Worm (Caenorhabditis elegans) whole organism, late embryonic: ENCODE results near the gene C02F5.10.

Experiments
- C38D4.7 ChIP-seq: fragments of 200-800 bp; sonication (Bioruptor generic); optimal IDR thresholded peaks from 2 replicates; lab custom pipeline; 2018; ENCODE audit warnings: mild to moderate bottlenecking, missing genetic modification characterization, moderate library complexity, missing compliant biosample characterization
- F13H6.1 ChIP-seq: sonication (generic microtip); optimal IDR thresholded peaks from 2 replicates; lab custom pipeline; 2016; ENCODE audit warnings: missing genetic modification characterization, missing compliant biosample characterization
- K02D7.2 ChIP-seq: sonication (generic microtip); optimal IDR thresholded peaks from 2 replicates; lab custom pipeline; 2017; ENCODE audit warnings: mild to moderate bottlenecking, missing genetic modification characterization, missing compliant biosample characterization
- ceh-18 ChIP-seq: sonication (generic microtip); optimal IDR thresholded peaks from 2 replicates; lab custom pipeline; 2016; ENCODE audit warnings: missing genetic modification characterization, missing compliant biosample characterization
- ceh-22 ChIP-seq: sonication (generic microtip); optimal IDR thresholded peaks from 2 replicates; lab custom pipeline; 2017; ENCODE audit warnings: missing biosample characterization, missing genetic modification characterization
- ceh-30 ChIP-seq: fragments of 150-350 bp; optimal IDR thresholded peaks from 2 replicates; lab custom pipeline; 2014; ENCODE audit warnings: missing biosample characterization, missing genetic modification characterization
- ceh-31 ChIP-seq: sonication (generic microtip); optimal IDR thresholded peaks from 2 replicates; lab custom pipeline; 2016; ENCODE audit warnings: missing genetic modification characterization, missing compliant biosample characterization
- ceh-34 ChIP-seq: sonication (generic microtip); optimal IDR thresholded peaks from 2 replicates; lab custom pipeline; 2016; ENCODE audit warnings: mild to moderate bottlenecking, missing genetic modification characterization, missing compliant biosample characterization
- ceh-6 ChIP-seq: fragments of 200-800 bp; sonication (Bioruptor generic); optimal IDR thresholded peaks from 2 replicates; lab custom pipeline; 2018; ENCODE audit warnings: mild to moderate bottlenecking, missing genetic modification characterization, missing compliant biosample characterization
- ceh-9 ChIP-seq: sonication (generic microtip); optimal IDR thresholded peaks from 2 replicates; lab custom pipeline; 2016; ENCODE audit warnings: mild to moderate bottlenecking, missing genetic modification characterization, inconsistent platforms, missing compliant biosample characterization
- dve-1 ChIP-seq: sonication (generic microtip); optimal IDR thresholded peaks from 2 replicates; lab custom pipeline; 2017; ENCODE audit warnings: antibody characterized with exemption, mild to moderate bottlenecking, missing genetic modification characterization, missing compliant biosample characterization
- elt-2 ChIP-seq: sonication (generic microtip); optimal IDR thresholded peaks from 2 replicates; lab custom pipeline; 2016; ENCODE audit warnings: missing genetic modification reagents, missing genetic modification characterization, missing compliant biosample characterization
- elt-4 ChIP-seq: sonication (generic microtip); optimal IDR thresholded peaks from 2 replicates; lab custom pipeline; 2016; ENCODE audit warnings: missing genetic modification characterization, missing compliant biosample characterization
- hlh-15 ChIP-seq: sonication (generic microtip); optimal IDR thresholded peaks from 2 replicates; lab custom pipeline; 2016; ENCODE audit warnings: missing genetic modification characterization, missing compliant biosample characterization
- hlh-30 ChIP-seq: sonication (generic microtip); optimal IDR thresholded peaks from 2 replicates; lab custom pipeline; 2017; ENCODE audit warnings: antibody characterized with exemption, missing genetic modification characterization, missing compliant biosample characterization; ENCODE audit not compliant: insufficient read depth
- lim-6 ChIP-seq: sonication (generic microtip); optimal IDR thresholded peaks from 2 replicates; lab custom pipeline; 2016; ENCODE audit warnings: missing genetic modification characterization, missing compliant biosample characterization
- nhr-11 ChIP-seq: fragments of 150-350 bp; optimal IDR thresholded peaks from 2 replicates; lab custom pipeline; 2014; ENCODE audit warnings: missing biosample characterization, missing genetic modification characterization
- nhr-232 ChIP-seq: sonication (generic microtip); optimal IDR thresholded peaks from 2 replicates; lab custom pipeline; 2016; ENCODE audit warnings: missing genetic modification characterization, missing compliant biosample characterization
- npax-4 ChIP-seq: sonication (generic microtip); optimal IDR thresholded peaks from 2 replicates; lab custom pipeline; 2016; ENCODE audit warnings: missing genetic modification characterization, missing compliant biosample characterization
- pag-3 ChIP-seq: sonication (generic microtip); optimal IDR thresholded peaks from 2 replicates; lab custom pipeline; 2016; ENCODE audit warnings: missing compliant biosample characterization, missing genetic modification characterization, borderline replicate concordance
- pax-1 ChIP-seq: fragments of 150-350 bp; optimal IDR thresholded peaks from 2 replicates; lab custom pipeline; 2014; ENCODE audit warnings: missing biosample characterization, missing genetic modification characterization
- pha-2 ChIP-seq: sonication (generic microtip); optimal IDR thresholded peaks from 2 replicates; lab custom pipeline; 2017; ENCODE audit warnings: mild to moderate bottlenecking, missing genetic modification characterization, missing compliant biosample characterization
- pha-4 ChIP-seq: fragments of 150-350 bp; optimal IDR thresholded peaks from 2 replicates; lab custom pipeline; 2018; ENCODE audit warnings: missing biosample characterization, missing genetic modification reagents, missing genetic modification characterization
- pqm-1 ChIP-seq: sonication (generic microtip); optimal IDR thresholded peaks from 2 replicates; lab custom pipeline; 2016; ENCODE audit warnings: missing genetic modification characterization, missing compliant biosample characterization
- ref-2 ChIP-seq: sonication (generic microtip); optimal IDR thresholded peaks from 2 replicates; lab custom pipeline; 2016; ENCODE audit warnings: missing genetic modification characterization, missing compliant biosample characterization
- sdc-2 ChIP-seq: sonication (generic microtip); optimal IDR thresholded peaks from 2 replicates; lab custom pipeline; 2016; ENCODE audit warnings: missing genotype, missing genetic modification characterization, missing compliant biosample characterization
- tbx-2 ChIP-seq: sonication (generic microtip); optimal IDR thresholded peaks from 2 replicates; lab custom pipeline; 2016; ENCODE audit warnings: missing genetic modification characterization, missing compliant biosample characterization
- tbx-7 ChIP-seq: sonication (generic microtip); optimal IDR thresholded peaks from 2 replicates; lab custom pipeline; 2016; ENCODE audit warnings: missing genotype, missing genetic modification characterization, missing compliant biosample characterization
- ttx-3 ChIP-seq: sonication (generic microtip); optimal IDR thresholded peaks from 2 replicates; lab custom pipeline; 2016; ENCODE audit warnings: missing genetic modification reagents, missing genetic modification characterization, missing compliant biosample characterization

The C02F5.10 gene

DNA sequence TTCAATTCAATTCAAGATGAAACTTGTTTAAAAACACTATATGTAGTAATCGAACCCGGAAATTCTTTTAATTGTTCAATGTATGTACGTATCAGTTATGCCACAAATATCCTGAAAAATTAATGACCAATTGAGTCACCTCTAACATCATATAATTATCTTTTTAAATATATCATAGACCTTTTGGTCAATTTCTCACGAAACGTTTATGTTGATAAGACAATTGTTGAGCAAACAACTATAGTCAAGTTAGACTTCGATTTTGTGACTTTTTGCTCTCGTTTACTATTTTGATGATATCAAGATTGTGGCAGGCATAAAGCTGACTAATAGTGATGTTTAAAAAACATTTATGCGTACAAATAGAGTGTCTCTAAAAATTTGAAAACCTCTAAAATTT is 9.0 kb downstream of the C02F5.10 start:
- TF ChIP-seq elt-4 (tag; lab: Kevin White, UChicago) (no peak), elt-2 (tag; lab: Kevin White, UChicago) (peak; percentile 24), ceh-30 (tag; lab: Kevin White, UChicago) (no peak), sdc-2 (tag; lab: Kevin White, UChicago) (no peak), ref-2 (no peak), hlh-15 (no peak)

- TF ChIP-seq elt-2 (tag; lab: Kevin White, UChicago) (peak; percentile 24), ceh-30 (tag; lab: Kevin White, UChicago) (no peak), ceh-31 (tag; lab: Kevin White, UChicago) (no peak)
These were observed 10.0 kb downstream of the C02F5.10 start, which contains the start of gene tsp-1 for ce11 chrIII:8239325-8239724. TSS of gene tsp-1 (minus strand) at chrIII:8239423.

DNA sequence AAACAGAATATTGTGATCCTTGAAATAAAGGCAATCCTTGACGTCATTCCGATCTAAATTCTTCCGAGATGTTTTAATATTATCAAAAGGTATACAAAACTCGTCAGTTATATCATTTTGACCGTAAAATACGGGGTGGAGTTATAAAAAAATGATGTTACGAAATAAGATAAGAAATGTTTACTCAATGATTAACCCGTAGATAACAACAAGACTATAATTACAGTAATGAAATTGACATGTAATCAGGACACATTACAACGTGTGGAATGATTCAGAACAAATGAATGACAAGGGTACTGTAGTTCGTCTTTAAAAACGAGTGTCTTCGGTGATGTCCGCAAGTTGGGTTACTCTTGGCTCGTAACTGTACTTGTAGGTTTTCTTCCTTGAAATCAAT is 11.5 kb downstream of the C02F5.10 start, which contains the start of gene tsp-2:
Gene tsp-2, minus strand, starts transcription at position 109 of the 400 bp plus-strand sequence.
- peak; percentile 71 for TF ChIP-seq elt-2 (tag; lab: Kevin White, UChicago)
- TF ChIP-seq tbx-2 (tag; lab: Kevin White, UChicago): no peak
- TF ChIP-seq F13H6.1 (tag; lab: Kevin White, UChicago): no peak
- no peak for TF ChIP-seq ceh-30 (tag; lab: Kevin White, UChicago)
- no peak for TF ChIP-seq C38D4.7 (GFP tag; lab: Kevin White, UChicago)
- TF ChIP-seq ceh-6 (GFP tag; lab: Kevin White, UChicago): no peak

DNA sequence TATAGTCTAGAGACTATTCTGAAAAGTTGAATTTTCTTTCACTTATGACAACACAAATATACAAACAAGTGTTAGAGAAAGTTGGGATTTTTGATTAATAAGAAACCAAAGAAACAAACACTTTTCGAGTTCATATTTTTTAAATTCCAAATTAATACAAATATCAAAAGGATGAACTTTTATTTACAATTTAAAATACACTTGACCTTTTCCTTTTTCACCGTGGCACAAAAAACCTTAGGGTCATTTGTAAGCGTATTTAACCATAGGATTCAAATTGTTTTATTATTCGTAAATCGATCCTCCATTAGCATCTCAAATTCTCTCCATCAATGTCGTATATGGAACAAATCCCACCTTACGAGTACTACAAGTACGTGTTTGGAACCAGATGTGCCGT is 13.4 kb downstream of the C02F5.10 start, which contains the start of gene C02F5.5:
Gene C02F5.5, plus strand, starts transcription at position 301 of the 400 bp plus-strand sequence.
- no peak for TF ChIP-seq hlh-30
- no peak for TF ChIP-seq pag-3 (tag; lab: Kevin White, UChicago)
- no peak for TF ChIP-seq ref-2
- TF ChIP-seq elt-2 (tag; lab: Kevin White, UChicago): no peak
- no peak for TF ChIP-seq pqm-1
- TF ChIP-seq, all 69 proteins: peak for 0

DNA sequence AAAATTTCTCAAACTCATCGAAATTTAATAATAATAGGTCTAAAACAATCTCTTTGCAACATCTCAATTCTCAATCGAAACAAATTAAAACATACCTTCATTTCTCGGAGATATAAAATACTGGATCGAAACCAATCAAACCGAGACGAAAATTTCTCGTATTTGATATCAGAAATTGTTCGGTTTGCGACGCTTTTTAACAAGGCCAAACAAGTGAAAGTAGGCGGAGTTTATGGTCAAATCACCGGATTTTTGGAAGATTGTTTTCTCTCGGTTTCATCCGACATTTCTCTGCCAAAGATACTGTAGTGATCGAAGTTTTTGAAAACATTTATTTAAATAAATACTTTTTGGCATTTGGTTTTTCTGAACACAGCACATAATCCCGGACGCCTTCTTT is 13.9 kb downstream of the C02F5.10 start, which contains the start of gene C02F5.14:
Gene C02F5.14, minus strand, starts transcription at position 157 of the 400 bp plus-strand sequence.
- TF ChIP-seq K02D7.2 (tag; lab: Kevin White, UChicago) (no peak), dve-1 (tag; lab: Kevin White, UChicago) (no peak)

DNA sequence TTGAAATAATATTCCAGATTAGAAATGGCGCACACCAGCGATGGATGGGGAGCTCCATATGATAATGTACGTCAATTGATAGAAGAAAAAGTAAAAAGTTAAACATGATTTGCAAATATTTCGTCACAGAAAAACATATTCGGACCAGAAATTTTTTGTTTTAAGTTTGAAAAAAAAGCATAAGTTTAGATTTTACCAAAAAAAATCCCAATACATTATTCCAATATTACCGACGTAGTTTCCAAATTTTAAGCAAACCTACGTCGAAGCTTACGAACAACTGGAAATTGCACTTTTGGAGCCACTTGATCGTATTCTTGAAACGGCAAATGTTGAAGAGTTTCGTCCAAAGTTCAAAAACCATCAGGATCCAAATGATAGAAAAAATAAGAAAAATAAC is 16.6 kb downstream of the C02F5.10 start, which contains the start of gene henn-1:
Gene henn-1, plus strand, starts transcription at position 18 of the 400 bp plus-strand sequence.
- TF ChIP-seq ceh-18 (no peak), tbx-7 (tag; lab: Kevin White, UChicago) (no peak), elt-4 (tag; lab: Kevin White, UChicago) (no peak), pha-2 (tag; lab: Kevin White, UChicago) (no peak), pax-1 (tag; lab: Kevin White, UChicago) (no peak), C38D4.7 (GFP tag; lab: Kevin White, UChicago) (no peak)

ce11 chrIII:8229480-8229879 is 19.8 kb downstream of the C02F5.10 start:
- TF ChIP-seq hlh-15 (no peak), nhr-232 (no peak), npax-4 (tag; lab: Kevin White, UChicago) (no peak), pqm-1 (no peak), ceh-34 (tag; lab: Kevin White, UChicago) (no peak), ceh-22 (tag; lab: Kevin White, UChicago) (no peak), pha-4 (tag; lab: Kevin White, UChicago) (no peak), ceh-9 (tag; lab: Kevin White, UChicago) (no peak), nhr-11 (tag; lab: Kevin White, UChicago) (no peak), ceh-6 (GFP tag; lab: Kevin White, UChicago) (no peak), lim-6 (tag; lab: Kevin White, UChicago) (no peak), ttx-3 (tag; lab: Kevin White, UChicago) (no peak)
